Worm (Caenorhabditis elegans): ENCODE measurements around the gene C54F6.15.

DNA sequence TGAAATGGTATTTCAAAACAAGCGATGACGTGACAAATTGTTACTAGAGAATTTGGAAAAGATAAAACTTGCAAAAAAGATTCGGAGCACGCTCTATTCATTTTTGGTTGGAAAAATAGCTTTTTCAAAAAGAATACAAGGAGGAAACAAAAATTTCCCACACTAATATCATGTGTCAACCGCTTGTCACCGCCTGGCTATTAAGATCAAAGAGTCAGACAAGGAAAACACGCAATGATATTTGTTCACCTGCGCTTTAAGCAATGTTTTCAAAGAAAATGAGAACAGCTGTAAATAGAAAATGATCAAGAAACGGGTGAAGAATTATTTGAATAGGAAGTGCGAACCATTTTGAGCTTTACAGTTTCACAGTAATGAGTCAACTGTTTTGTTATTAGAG, 45.4 kb downstream of the C54F6.15 start, which contains the start of gene srh-125:
- TF ChIP-seq attf-5 (GFP tag; optimal IDR thresholded peaks at IDR 0.05) (no peak), madf-6 (GFP tag; IDR thresholded peaks at IDR 0.05) (no peak), cebp-1 (GFP tag; IDR thresholded peaks at IDR 0.05) (no peak), cebp-1 (tag; optimal IDR thresholded peaks at IDR 0.05) (no peak), gei-17 (GFP tag; optimal IDR thresholded peaks at IDR 0.05) (no peak), unc-62 (GFP tag; optimal IDR thresholded peaks at IDR 0.05) (no peak), zfh-2 (GFP tag; conservative IDR thresholded peaks at IDR 0.05) (no peak), C17E4.6 (GFP tag; IDR thresholded peaks at IDR 0.05) (no peak), repo-1 (tag; optimal IDR thresholded peaks at IDR 0.05) (no peak), ztf-26 (tag; optimal IDR thresholded peaks at IDR 0.05) (no peak), pha-4 (tag; optimal IDR thresholded peaks at IDR 0.05) (no peak), snpc-3.4 (tag; optimal IDR thresholded peaks at IDR 0.05) (no peak)
